Worm (Caenorhabditis elegans) whole organism, early embryonic: ENCODE results near the gene C33F10.4.

ENCODE experiments used
- ama-1 ChIP-seq: fragments of 150-350 bp; optimal IDR thresholded peaks from 2 replicates; lab custom pipeline; 2014
- sea-1 ChIP-seq: fragments of 200-800 bp; sonication (Bioruptor generic); conservative IDR thresholded peaks from 2 replicates; pipeline ENCODE4 v1.3.6; 2022; ENCODE audit warnings: missing genetic modification characterization, missing compliant biosample characterization
- tbx-11 ChIP-seq: fragments of 200-800 bp; sonication (Bioruptor generic); IDR thresholded peaks from 2 replicates; pipeline ENCODE4 v1.3.6; 2022; ENCODE audit warnings: missing genetic modification characterization, missing compliant biosample characterization
- tra-4 ChIP-seq: sonication (generic microtip); optimal IDR thresholded peaks from 2 replicates; lab custom pipeline; 2017; ENCODE audit warnings: missing genetic modification characterization, missing compliant biosample characterization

ce11 chrII:4762574-4763285, 32.8 kb upstream of the C33F10.4 start, which contains the start of gene F26G1.2:
- TF ChIP-seq tbx-11 (GFP tag; lab: Robert Waterston, UW) (no peak), tra-4 (tag; lab: Kevin White, UChicago) (no peak), sea-1 (GFP tag; lab: Robert Waterston, UW) (no peak), ama-1 (lab: Kevin White, UChicago) (no peak)
